Worm (Caenorhabditis elegans): ENCODE data around the gene asb-1.

asb-1 gene

DNA sequence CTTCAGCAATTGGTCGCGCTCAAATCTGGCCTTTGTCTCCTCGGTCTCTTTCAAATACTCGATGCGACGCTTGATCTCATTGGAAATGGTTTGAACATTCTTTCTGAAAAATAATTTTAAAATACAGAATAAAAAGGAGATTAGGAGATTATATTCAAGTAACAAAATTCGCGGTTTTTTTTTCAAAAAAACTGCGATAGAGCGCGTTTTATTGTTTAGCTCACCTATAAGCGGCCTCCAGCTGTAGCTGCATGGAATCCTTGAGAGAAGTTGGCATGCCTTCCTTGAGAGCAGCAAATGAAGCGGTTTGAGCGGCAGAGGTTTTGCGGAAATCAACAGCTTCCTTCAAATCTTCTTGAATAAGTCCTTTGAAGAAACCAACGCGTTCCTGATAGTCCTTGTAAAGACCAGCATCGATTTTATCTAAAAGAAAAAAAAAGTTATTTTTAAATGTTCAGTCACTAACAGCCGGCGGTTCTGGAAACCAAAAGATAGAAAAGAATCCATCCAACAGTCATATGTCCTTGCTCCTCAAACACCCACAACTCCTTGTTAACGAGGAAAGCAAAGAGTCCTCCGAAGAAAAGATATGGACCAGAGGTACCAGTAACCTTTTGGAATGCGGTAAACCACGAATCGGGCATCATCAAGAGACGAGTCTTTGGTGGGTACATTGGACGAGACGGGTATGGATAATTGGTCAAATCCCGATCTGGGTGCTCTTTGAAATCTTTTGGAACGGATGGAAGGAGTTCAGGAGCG lies 678 bp downstream of the asb-1 start:
- TF ChIP-seq dpl-1 (GFP tag; optimal IDR thresholded peaks at IDR 0.05) (peak; percentile 35 to 54 (median 42)), efl-1 (optimal IDR thresholded peaks at IDR 0.05) (peak; percentile 16 to 37), efl-1 (GFP tag; optimal IDR thresholded peaks at IDR 0.05 in 1 of 2) (peak; percentile 54 to 93), ceh-63 (GFP tag; optimal IDR thresholded peaks at IDR 0.05) (no peak), lir-3 (tag; optimal IDR thresholded peaks at IDR 0.05; ENCODE audit: poor library complexity) (no peak), elt-3 (tag; optimal IDR thresholded peaks at IDR 0.05) (no peak), fkh-10 (GFP tag; optimal IDR thresholded peaks at IDR 0.05) (no peak), lsy-2 (tag; optimal IDR thresholded peaks at IDR 0.05) (peak in 1 of 2 experiments; percentile 25), fkh-8 (tag; optimal IDR thresholded peaks at IDR 0.05) (no peak), lin-35 (GFP tag; optimal IDR thresholded peaks at IDR 0.05) (peak in 1 of 2 experiments; percentile 54)

DNA sequence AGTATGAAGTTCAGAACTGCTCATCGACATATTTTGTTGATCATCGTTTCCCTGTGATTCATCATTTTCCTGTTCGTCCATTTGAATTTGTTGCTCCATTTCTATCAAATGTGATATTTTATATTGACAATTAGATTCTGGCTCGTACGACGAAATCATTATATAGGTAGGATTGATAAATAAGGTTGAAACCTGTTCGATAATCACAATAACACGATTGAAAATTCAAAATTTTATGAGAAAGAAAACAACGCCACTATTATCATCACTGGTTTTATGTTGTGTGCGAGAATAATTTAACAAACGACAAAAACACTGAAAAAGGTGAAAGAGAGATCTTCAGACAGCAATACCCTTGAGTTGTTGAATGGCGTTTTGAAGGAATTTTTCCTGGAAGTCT lies 1.3 kb downstream of the asb-1 start, which contains the start of gene apc-11:
TSS of gene apc-11 (minus strand) at position 101 of the 400 bp plus-strand sequence.
- TF ChIP-seq nhr-90 (tag; optimal IDR thresholded peaks at IDR 0.05; ENCODE audit: poor library complexity), result no peak
- peak; percentile 52 for TF ChIP-seq nhr-85 (tag)

- TF ChIP-seq egl-27 (tag; optimal IDR thresholded peaks at IDR 0.05) (no peak), nhr-85 (tag) (peak; percentile 62), blmp-1 (tag; optimal IDR thresholded peaks at IDR 0.05) (no peak)
These were observed 2.4 kb downstream of the asb-1 start, which contains the start of gene erh-2 for ce11 chrIII:4593098-4593697. Gene erh-2 (plus strand): TSS chrIII:4593231.

ce11 chrIII:4587177-4587576 lies 8.4 kb downstream of the asb-1 start, which contains the start of the genes F35G12.7 and smc-4:
Gene F35G12.7 (minus strand): TSS chrIII:4587330.
Gene smc-4 (plus strand): TSS chrIII:4587501.
- TF ChIP-seq mef-2 (tag; optimal IDR thresholded peaks at IDR 0.05), result no peak
- TF ChIP-seq elt-3 (tag; optimal IDR thresholded peaks at IDR 0.05), result no peak
- TF ChIP-seq efl-3 (GFP tag; optimal IDR thresholded peaks at IDR 0.05), result no peak
- no peak for TF ChIP-seq nhr-12 (tag; optimal IDR thresholded peaks at IDR 0.05)
- peak; percentile 58 for TF ChIP-seq tbx-2 (tag; optimal IDR thresholded peaks at IDR 0.05)
- TF ChIP-seq C04F5.9 (tag; optimal IDR thresholded peaks at IDR 0.05), result peak; percentile 48
- TF ChIP-seq xbp-1 (tag; optimal IDR thresholded peaks at IDR 0.05), result peak; percentile 58
- peak; percentile 86 to 91 (median 91) for TF ChIP-seq dpl-1 (GFP tag; optimal IDR thresholded peaks at IDR 0.05)
- TF ChIP-seq mep-1 (tag; optimal IDR thresholded peaks at IDR 0.05), result peak; percentile 79
- TF ChIP-seq ama-1 (optimal IDR thresholded peaks at IDR 0.05), result no peak
- TF ChIP-seq nhr-20 (tag; optimal IDR thresholded peaks at IDR 0.05), result peak; percentile 61
- TF ChIP-seq alr-1 (tag; optimal IDR thresholded peaks at IDR 0.05; ENCODE audit: borderline replicate concordance), result no peak
- TF ChIP-seq unc-62 (GFP tag; optimal IDR thresholded peaks at IDR 0.05), result no peak
- peak; percentile 70 for TF ChIP-seq C16A3.4 (tag; optimal IDR thresholded peaks at IDR 0.05)
- peak; percentile 71 for TF ChIP-seq nhr-19 (GFP tag; conservative IDR thresholded peaks at IDR 0.05)
- peak; percentile 9 for TF ChIP-seq snpc-4 (tag; optimal IDR thresholded peaks at IDR 0.05)
- peak; percentile 41; the same call in 1 of the 2 replicates for TF ChIP-seq mab-9 (GFP tag; IDR thresholded peaks at IDR 0.05)
- TF ChIP-seq jun-1 (tag; optimal IDR thresholded peaks at IDR 0.05), result no peak
- TF ChIP-seq nhr-85 (tag), result peak; percentile 58
- no peak for TF ChIP-seq fkh-10 (GFP tag; optimal IDR thresholded peaks at IDR 0.05)
- no peak for TF ChIP-seq pag-3 (tag; optimal IDR thresholded peaks at IDR 0.05; ENCODE audit: borderline replicate concordance, insufficient read depth)
- TF ChIP-seq rnt-1 (tag; optimal IDR thresholded peaks at IDR 0.05), result peak; percentile 69
- peak; percentile 51 for TF ChIP-seq isw-1 (GFP tag; IDR thresholded peaks at IDR 0.05)
- no peak for TF ChIP-seq zip-4 (GFP tag; optimal IDR thresholded peaks at IDR 0.05)
- peak; percentile 81 to 89 for TF ChIP-seq efl-1 (optimal IDR thresholded peaks at IDR 0.05)
- TF ChIP-seq efl-1 (GFP tag; optimal IDR thresholded peaks at IDR 0.05 in 1 of 2), result peak; percentile 89 to 99
- TF ChIP-seq blmp-1 (tag; optimal IDR thresholded peaks at IDR 0.05), result no peak
- TF ChIP-seq unc-30 (tag; optimal IDR thresholded peaks at IDR 0.05), result no peak
- peak; percentile 87 to 94 for TF ChIP-seq lin-35 (GFP tag; optimal IDR thresholded peaks at IDR 0.05)
- no peak for TF ChIP-seq zag-1 (tag; optimal IDR thresholded peaks at IDR 0.05)
- TF ChIP-seq lin-39 (tag; optimal IDR thresholded peaks at IDR 0.05), result peak; percentile 15
- peak; percentile 73 for TF ChIP-seq nhr-71 (tag; optimal IDR thresholded peaks at IDR 0.05)
- peak; percentile 46 for TF ChIP-seq irx-1 (tag; optimal IDR thresholded peaks at IDR 0.05)
- peak; percentile 33; the same call in 1 of the 2 replicates for TF ChIP-seq grh-1 (GFP tag; IDR thresholded peaks at IDR 0.05)
- TF ChIP-seq ceh-63 (GFP tag; optimal IDR thresholded peaks at IDR 0.05), result no peak
- TF ChIP-seq mdl-1 (tag; optimal IDR thresholded peaks at IDR 0.05), result peak in 1 of 2 experiments; percentile 33
- peak; percentile 71 for TF ChIP-seq unc-130 (tag; optimal IDR thresholded peaks at IDR 0.05)

Data from whole organism, L1 larva.